Worm (Caenorhabditis elegans) whole organism, young adult: Measurements from ENCODE around the gene Y105C5B.3.

Experiments
- B0019.2 ChIP-seq: fragments of 200-800 bp; sonication (Bioruptor generic); conservative IDR thresholded peaks from 2 replicates; pipeline ENCODE4 v1.3.6; 2022; ENCODE audit warnings: missing genetic modification reagents, missing genetic modification characterization, missing compliant biosample characterization
- B0261.1 ChIP-seq: sonication (generic microtip); optimal IDR thresholded peaks from 2 replicates; lab custom pipeline; 2016; ENCODE audit warnings: mild to moderate bottlenecking, missing genetic modification characterization, moderate library complexity, missing compliant biosample characterization
- C17E4.6 ChIP-seq: fragments of 200-800 bp; sonication (Bioruptor generic); IDR thresholded peaks from 2 replicates; pipeline ENCODE4 v1.3.6; 2022; ENCODE audit warnings: missing genetic modification reagents, missing genetic modification characterization, missing compliant biosample characterization
- D2030.7 ChIP-seq: fragments of 200-800 bp; sonication (Bioruptor generic); IDR thresholded peaks from 2 replicates; pipeline ENCODE4 v1.3.6; 2022; ENCODE audit warnings: missing genetic modification reagents, missing genetic modification characterization, missing compliant biosample characterization
- F10E7.11 ChIP-seq: sonication (generic microtip); optimal IDR thresholded peaks from 2 replicates; lab custom pipeline; 2017; ENCODE audit warnings: mild to moderate bottlenecking, missing genetic modification characterization, moderate library complexity, missing compliant biosample characterization
- F33H1.4 ChIP-seq: fragments of 200-800 bp; sonication (Bioruptor generic); IDR thresholded peaks from 2 replicates; pipeline ENCODE4 v1.3.6; 2022; ENCODE audit warnings: missing genetic modification reagents, missing genetic modification characterization, missing compliant biosample characterization
- F39B2.1 ChIP-seq: fragments of 200-800 bp; sonication (Bioruptor generic); IDR thresholded peaks from 2 replicates; pipeline ENCODE4 v1.3.6; 2022; ENCODE audit warnings: missing genetic modification reagents, missing genetic modification characterization, missing compliant biosample characterization
- F49E8.2 ChIP-seq: sonication (generic microtip); optimal IDR thresholded peaks from 3 replicates; lab custom pipeline; 2017; ENCODE audit warnings: missing genetic modification characterization, mild to moderate bottlenecking, missing compliant biosample characterization, antibody characterized with exemption, moderate library complexity; ENCODE audit not compliant: insufficient read depth
- K11D2.4 ChIP-seq: fragments of 200-800 bp; sonication (Bioruptor generic); IDR thresholded peaks from 2 replicates; pipeline ENCODE4 v1.3.6; 2022; ENCODE audit warnings: missing genetic modification reagents, missing genetic modification characterization, missing compliant biosample characterization
- Y53F4B.3 ChIP-seq: fragments of 200-800 bp; sonication (Bioruptor generic); IDR thresholded peaks from 2 replicates; pipeline ENCODE4 v1.3.6; 2022; ENCODE audit warnings: missing genetic modification reagents, missing genetic modification characterization, missing compliant biosample characterization
- Y53G8AR.9 ChIP-seq: fragments of 200-800 bp; sonication (Bioruptor generic); conservative IDR thresholded peaks from 2 replicates; pipeline ENCODE4 v1.3.6; 2022; ENCODE audit warnings: missing genetic modification reagents, missing genetic modification characterization, missing compliant biosample characterization
- Y56A3A.18 ChIP-seq: fragments of 200-800 bp; sonication (Bioruptor generic); IDR thresholded peaks from 2 replicates; pipeline ENCODE4 v1.3.6; 2022; ENCODE audit warnings: missing genetic modification reagents, missing genetic modification characterization, missing compliant biosample characterization
- ama-1 ChIP-seq, 3 experiments: fragments of 150-350 bp in 1 of 3; sonication (generic microtip) in 2 of 3; optimal IDR thresholded peaks; 2 replicates each; lab custom pipeline; 2014 to 2018; ENCODE audit warnings: missing biosample characterization in 2 of 3, missing genetic modification characterization in 2 of 3, missing genetic modification reagents in 2 of 3
- attf-6 ChIP-seq: fragments of 200-800 bp; sonication (Bioruptor generic); IDR thresholded peaks from 2 replicates; pipeline ENCODE4 v1.3.6; 2022; ENCODE audit warnings: missing genetic modification reagents, missing genetic modification characterization, missing compliant biosample characterization
- bed-1 ChIP-seq: fragments of 200-800 bp; sonication (Bioruptor generic); IDR thresholded peaks from 2 replicates; pipeline ENCODE4 v1.3.6; 2022; ENCODE audit warnings: missing genetic modification reagents, missing genetic modification characterization, missing compliant biosample characterization
- bed-2 ChIP-seq: fragments of 200-800 bp; sonication (Bioruptor generic); IDR thresholded peaks from 2 replicates; pipeline ENCODE4 v1.3.6; 2022; ENCODE audit warnings: missing genetic modification reagents, missing genetic modification characterization, missing compliant biosample characterization
- ceh-79 ChIP-seq: sonication (generic microtip); optimal IDR thresholded peaks from 2 replicates; lab custom pipeline; 2017; ENCODE audit warnings: mild to moderate bottlenecking, missing genetic modification characterization, missing compliant biosample characterization
- die-1 ChIP-seq: sonication (generic microtip); optimal IDR thresholded peaks from 2 replicates; lab custom pipeline; 2016; ENCODE audit warnings: missing genotype, mild to moderate bottlenecking, missing genetic modification characterization, missing compliant biosample characterization
- dpl-1 ChIP-seq: fragments of 150-350 bp; optimal IDR thresholded peaks from 2 replicates; lab custom pipeline; 2014; ENCODE audit warnings: missing biosample characterization, missing genetic modification reagents, missing genetic modification characterization
- gei-17 ChIP-seq: fragments of 200-800 bp; sonication (Bioruptor generic); optimal IDR thresholded peaks from 2 replicates; lab custom pipeline; 2018; ENCODE audit warnings: mild to moderate bottlenecking, missing genetic modification characterization, missing compliant biosample characterization
- him-1 ChIP-seq: sonication (generic microtip); optimal IDR thresholded peaks from 2 replicates; lab custom pipeline; 2016; ENCODE audit warnings: missing genotype, missing genetic modification reagents, missing genetic modification characterization, missing compliant biosample characterization
- hlh-12 ChIP-seq: sonication (generic microtip); optimal IDR thresholded peaks from 2 replicates; lab custom pipeline; 2016; ENCODE audit warnings: missing genetic modification characterization, missing compliant biosample characterization
- let-607 ChIP-seq, 2 experiments: fragments of 200-800 bp in 1 of 2; sonication (Bioruptor generic) in 1 of 2; sonication (generic microtip) in 1 of 2; optimal IDR thresholded peaks; 2 replicates each; lab custom pipeline; 2016 to 2018; ENCODE audit warnings: mild to moderate bottlenecking in 2 of 2, missing compliant biosample characterization in 2 of 2, missing genetic modification characterization in 2 of 2, moderate library complexity in 2 of 2, missing genotype in 1 of 2
- lir-1 ChIP-seq: fragments of 200-800 bp; sonication (Bioruptor generic); conservative IDR thresholded peaks from 2 replicates; pipeline ENCODE4 v1.3.6; 2022; ENCODE audit warnings: missing genetic modification reagents, missing genetic modification characterization, missing compliant biosample characterization
- lsl-1 ChIP-seq: fragments of 200-800 bp; sonication (Bioruptor generic); optimal IDR thresholded peaks from 2 replicates; lab custom pipeline; 2018; ENCODE audit warnings: mild to moderate bottlenecking, missing genetic modification characterization, moderate library complexity, missing compliant biosample characterization
- mes-4 ChIP-seq: sonication (generic microtip); optimal IDR thresholded peaks from 2 replicates; lab custom pipeline; 2016; ENCODE audit warnings: missing genotype, missing genetic modification characterization, missing compliant biosample characterization
- mxl-1 ChIP-seq: sonication (generic microtip); optimal IDR thresholded peaks from 2 replicates; lab custom pipeline; 2016; ENCODE audit warnings: missing genetic modification characterization, missing compliant biosample characterization
- nfyb-1 ChIP-seq: fragments of 200-800 bp; sonication (Bioruptor generic); IDR thresholded peaks from 2 replicates; pipeline ENCODE4 v1.3.6; 2022; ENCODE audit warnings: missing genetic modification reagents, missing genetic modification characterization, missing compliant biosample characterization
- pha-4 ChIP-seq: fragments of 150-350 bp; sonication (generic microtip); optimal IDR thresholded peaks from 2 replicates; lab custom pipeline; 2014; ENCODE audit warnings: missing biosample characterization, missing genetic modification reagents, missing genetic modification characterization
- rcor-1 ChIP-seq: fragments of 200-800 bp; sonication (Bioruptor generic); IDR thresholded peaks from 2 replicates; pipeline ENCODE4 v1.3.6; 2022; ENCODE audit warnings: missing genetic modification reagents, missing genetic modification characterization, missing compliant biosample characterization
- snpc-1.3 ChIP-seq: sonication (generic microtip); optimal IDR thresholded peaks from 2 replicates; lab custom pipeline; 2017; ENCODE audit warnings: missing genetic modification characterization, mild to moderate bottlenecking, missing compliant biosample characterization, antibody characterized with exemption, moderate library complexity, missing genotype, missing genetic modification reagents; ENCODE audit not compliant: insufficient read depth
- snpc-4 ChIP-seq, 5 experiments: fragments of 150-350 bp in 1 of 5; sonication (generic microtip) in 4 of 5; optimal IDR thresholded peaks; 2 replicates each; lab custom pipeline; 2014 to 2018; ENCODE audit warnings: missing genetic modification characterization in 5 of 5, missing biosample characterization in 3 of 5, antibody characterized with exemption in 2 of 5, mild to moderate bottlenecking in 2 of 5, missing compliant biosample characterization in 2 of 5, missing genotype in 2 of 5, moderate library complexity in 2 of 5, missing genetic modification reagents in 1 of 5
- somi-1 ChIP-seq: fragments of 200-800 bp; sonication (Bioruptor generic); optimal IDR thresholded peaks from 2 replicates; lab custom pipeline; 2018; ENCODE audit warnings: mild to moderate bottlenecking, missing genetic modification characterization, missing compliant biosample characterization
- tbp1 ChIP-seq: fragments of 200-800 bp; sonication (Bioruptor generic); optimal IDR thresholded peaks from 2 replicates; lab custom pipeline; 2018; ENCODE audit warnings: mild to moderate bottlenecking, missing genetic modification characterization, missing compliant biosample characterization
- tlf-1 ChIP-seq: fragments of 200-800 bp; sonication (Bioruptor generic); optimal IDR thresholded peaks from 2 replicates; lab custom pipeline; 2018; ENCODE audit warnings: mild to moderate bottlenecking, missing genetic modification characterization, missing compliant biosample characterization
- unc-130 ChIP-seq: sonication (generic microtip); optimal IDR thresholded peaks from 2 replicates; lab custom pipeline; 2016; ENCODE audit warnings: missing genetic modification reagents, missing genetic modification characterization, missing compliant biosample characterization
- unc-62 ChIP-seq: fragments of 150-350 bp; optimal IDR thresholded peaks from 2 replicates; lab custom pipeline; 2014; ENCODE audit warnings: missing biosample characterization, missing genetic modification reagents, missing genetic modification characterization
- xnd-1 ChIP-seq: sonication (generic microtip); optimal IDR thresholded peaks from 2 replicates; lab custom pipeline; 2016; ENCODE audit warnings: missing genotype, missing genetic modification reagents, missing genetic modification characterization, missing compliant biosample characterization
- zfh-2 ChIP-seq: fragments of 200-800 bp; sonication (Bioruptor generic); conservative IDR thresholded peaks from 2 replicates; pipeline ENCODE4 v1.3.6; 2022; ENCODE audit warnings: missing genetic modification reagents, missing genetic modification characterization, missing compliant biosample characterization
- ztf-22 ChIP-seq: fragments of 200-800 bp; sonication (Bioruptor generic); optimal IDR thresholded peaks from 2 replicates; lab custom pipeline; 2018; ENCODE audit warnings: mild to moderate bottlenecking, missing genetic modification characterization, moderate library complexity, missing compliant biosample characterization
- ztf-6 ChIP-seq: fragments of 200-800 bp; sonication (Bioruptor generic); IDR thresholded peaks from 2 replicates; pipeline ENCODE4 v1.3.6; 2022; ENCODE audit warnings: missing genetic modification reagents, missing genetic modification characterization, missing compliant biosample characterization

Y105C5B.3 gene

ce11 chrIV:15883922-15884321, at the start of gene Y105C5B.3:
Y105C5B.3 (plus strand) TSS chrIV:15884222.
- TF ChIP-seq tbp1 (GFP tag; lab: Kevin White, UChicago), result no peak
- no peak for TF ChIP-seq snpc-4 (GFP tag; optimal IDR thresholded peaks at IDR 0.05; lab: Kevin White, UChicago)
- TF ChIP-seq snpc-4 (tag; optimal IDR thresholded peaks at IDR 0.05; lab: Kevin White, UChicago), result peak in 1 of 4 experiments; percentile 12

- TF ChIP-seq lsl-1 (GFP tag; lab: Kevin White, UChicago) (no peak), snpc-4 (GFP tag; optimal IDR thresholded peaks at IDR 0.05; lab: Kevin White, UChicago) (no peak), snpc-4 (tag; optimal IDR thresholded peaks at IDR 0.05; lab: Kevin White, UChicago) (peak in 2 of 4 experiments; percentile 50 to 54), bed-1 (GFP tag; lab: Robert Waterston, UW) (no peak), ztf-6 (GFP tag; lab: Robert Waterston, UW) (no peak), K11D2.4 (GFP tag; lab: Robert Waterston, UW) (no peak), attf-6 (peak; percentile 57; the same call in 1 of the 2 replicates), somi-1 (GFP tag; lab: Kevin White, UChicago) (no peak), ama-1 (optimal IDR thresholded peaks at IDR 0.05; lab: Kevin White, UChicago) (no peak), ama-1 (GFP tag; optimal IDR thresholded peaks at IDR 0.05; lab: Kevin White, UChicago) (no peak), unc-130 (no peak), ztf-22 (no peak)
These were observed 40.0 kb upstream of the Y105C5B.3 start for ce11 chrIV:15844064-15844463.

ce11 chrIV:15846553-15846952, 37.5 kb upstream of the Y105C5B.3 start, which contains the start of gene Y105C5A.1270:
Y105C5A.1270 (minus strand) TSS chrIV:15846653.
- TF ChIP-seq tlf-1, result no peak

ce11 chrIV:15847096-15847495, 36.9 kb upstream of the Y105C5B.3 start, which contains the start of gene Y105C5A.1269:
Y105C5A.1269 (plus strand) TSS chrIV:15847396.
- no peak for TF ChIP-seq F39B2.1 (GFP tag; lab: Robert Waterston, UW)
- no peak for TF ChIP-seq C17E4.6 (GFP tag; lab: Robert Waterston, UW)
- no peak for TF ChIP-seq dpl-1 (GFP tag; lab: Kevin White, UChicago)
- TF ChIP-seq F10E7.11, result no peak
- TF ChIP-seq F33H1.4 (GFP tag; lab: Robert Waterston, UW), result no peak
- TF ChIP-seq snpc-1.3 (tag; lab: Kevin White, UChicago), result no peak
- no peak for TF ChIP-seq Y56A3A.18
- TF ChIP-seq D2030.7, result no peak
- TF ChIP-seq pha-4, result no peak
- TF ChIP-seq let-607 (tag; optimal IDR thresholded peaks at IDR 0.05; lab: Kevin White, UChicago), result no peak
- no peak for TF ChIP-seq tbp1 (GFP tag; lab: Kevin White, UChicago)
- TF ChIP-seq xnd-1 (tag; lab: Kevin White, UChicago), result no peak
- no peak for TF ChIP-seq gei-17 (GFP tag; lab: Kevin White, UChicago)
- TF ChIP-seq ceh-79 (tag; lab: Kevin White, UChicago), result no peak
- TF ChIP-seq snpc-4 (GFP tag; optimal IDR thresholded peaks at IDR 0.05; lab: Kevin White, UChicago), result no peak
- no peak for TF ChIP-seq snpc-4 (tag; optimal IDR thresholded peaks at IDR 0.05; lab: Kevin White, UChicago)
- TF ChIP-seq unc-62 (GFP tag; lab: Kevin White, UChicago), result no peak
- TF ChIP-seq rcor-1 (GFP tag; lab: Robert Waterston, UW), result no peak
- TF ChIP-seq B0261.1 (tag; lab: Kevin White, UChicago), result no peak
- no peak for TF ChIP-seq lir-1

ce11 chrIV:15849656-15850055, 34.4 kb upstream of the Y105C5B.3 start, which contains the start of gene Y105C5A.24:
Y105C5A.24 (plus strand) TSS chrIV:15849875.
- TF ChIP-seq bed-2 (no peak), hlh-12 (tag; lab: Kevin White, UChicago) (no peak), Y56A3A.18 (0 out of 2 replicates have a peak, but pooled peaks have one; percentile 54), Y53G8AR.9 (GFP tag; lab: Robert Waterston, UW) (no peak), B0019.2 (no peak), zfh-2 (GFP tag; lab: Robert Waterston, UW) (no peak), Y53F4B.3 (GFP tag; lab: Robert Waterston, UW) (no peak), lsl-1 (GFP tag; lab: Kevin White, UChicago) (no peak), him-1 (tag; lab: Kevin White, UChicago) (no peak), D2030.7 (no peak), die-1 (tag; lab: Kevin White, UChicago) (no peak), nfyb-1 (GFP tag; lab: Robert Waterston, UW) (no peak), mxl-1 (tag; lab: Kevin White, UChicago) (no peak), F33H1.4 (GFP tag; lab: Robert Waterston, UW) (no peak), mes-4 (tag; lab: Kevin White, UChicago) (no peak), F49E8.2 (tag; lab: Kevin White, UChicago) (no peak)
